Worm (Caenorhabditis elegans) whole organism, L1 larva: ENCODE data around the gene T23D5.3.

Source experiments
- ama-1 ChIP-seq: fragments of 150-350 bp; optimal IDR thresholded peaks from 2 replicates; lab custom pipeline; 2014
- ces-1 ChIP-seq: fragments of 150-350 bp; optimal IDR thresholded peaks from 2 replicates; lab custom pipeline; 2014; ENCODE audit warnings: missing biosample characterization, missing genetic modification reagents, missing genetic modification characterization
- mdl-1 ChIP-seq, 2 experiments: fragments of 150-350 bp; optimal IDR thresholded peaks; 2 replicates each; lab custom pipeline; 2014 to 2017; ENCODE audit warnings: missing biosample characterization in 2 of 2, missing genetic modification characterization in 2 of 2, inconsistent platforms in 1 of 2
- nhr-28 ChIP-seq: fragments of 150-350 bp; optimal IDR thresholded peaks from 2 replicates; lab custom pipeline; 2014; ENCODE audit warnings: missing biosample characterization, missing genetic modification characterization
- skn-1 ChIP-seq: fragments of 150-350 bp; optimal IDR thresholded peaks from 2 replicates; lab custom pipeline; 2014; ENCODE audit warnings: missing biosample characterization, missing genetic modification characterization
- swsn-7 ChIP-seq: sonication (generic microtip); optimal IDR thresholded peaks from 2 replicates; lab custom pipeline; 2016; ENCODE audit warnings: missing genetic modification characterization, missing compliant biosample characterization
- unc-130 ChIP-seq: fragments of 150-350 bp; optimal IDR thresholded peaks from 2 replicates; lab custom pipeline; 2017; ENCODE audit warnings: missing biosample characterization, missing genetic modification characterization, inconsistent platforms

ce11 chrV:15711898-15712297 lies 21.6 kb downstream of the T23D5.3 start, which contains the start of gene str-101:
- TF ChIP-seq nhr-28 (tag; lab: Kevin White, UChicago) (no peak), ces-1 (GFP tag; lab: Kevin White, UChicago) (no peak), mdl-1 (tag; optimal IDR thresholded peaks at IDR 0.05; lab: Kevin White, UChicago) (no peak), skn-1 (no peak), unc-130 (tag; lab: Kevin White, UChicago) (no peak), swsn-7 (no peak), ama-1 (lab: Kevin White, UChicago) (no peak)
